Worm (Caenorhabditis elegans): ENCODE results near the gene pfd-5.
A peak's percentile ranks its signal among the peaks of the same experiment; 100 is the strongest.

Gene pfd-5

DNA sequence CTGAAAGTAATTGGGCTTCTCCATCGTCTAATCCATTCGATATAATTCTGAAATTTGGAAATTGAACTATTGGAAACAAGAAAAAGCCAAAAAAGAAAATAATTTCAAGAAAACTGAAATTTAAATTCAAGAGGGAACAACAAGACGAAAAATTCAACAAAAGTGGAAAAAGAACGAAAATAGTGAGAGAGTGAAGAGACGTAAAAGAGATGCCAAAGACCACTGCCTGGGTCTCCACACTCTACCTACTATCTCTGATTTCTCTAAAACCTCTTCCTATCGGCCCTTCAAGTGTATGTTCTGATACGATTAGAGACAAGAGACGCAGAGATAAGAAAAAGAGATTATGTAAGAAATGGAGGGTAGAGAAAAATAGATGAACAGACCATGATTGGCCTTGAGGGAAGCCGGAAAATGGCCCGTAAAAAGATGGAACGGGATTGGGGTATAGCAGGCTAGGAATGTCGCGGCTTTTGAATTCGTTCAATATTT is 44.9 kb downstream of the pfd-5 start, which contains the start of gene ogt-1 (continued):
- TF ChIP-seq dmd-8 (GFP tag; IDR thresholded peaks at IDR 0.05) (no peak), nhr-76 (tag; optimal IDR thresholded peaks at IDR 0.05) (peak; percentile 25), lin-29 (GFP tag; IDR thresholded peaks at IDR 0.05) (no peak), lir-3 (tag; optimal IDR thresholded peaks at IDR 0.05) (no peak), D1046.2 (GFP tag; IDR thresholded peaks at IDR 0.05) (no peak), nhr-48 (tag; optimal IDR thresholded peaks at IDR 0.05) (peak; percentile 75), T20F7.1 (GFP tag; optimal IDR thresholded peaks at IDR 0.05) (peak; percentile 74), arid-1 (GFP tag; conservative IDR thresholded peaks at IDR 0.05) (peak; percentile 57), pha-4 (GFP tag; IDR thresholded peaks at IDR 0.05) (peak; percentile 65; the same call in 1 of the 2 replicates), pha-4 (tag; optimal IDR thresholded peaks at IDR 0.05) (peak; percentile 91), spr-3 (GFP tag; optimal IDR thresholded peaks at IDR 0.05) (peak; percentile 24), nhr-77 (tag; optimal IDR thresholded peaks at IDR 0.05) (peak; percentile 17), saeg-2 (GFP tag; IDR thresholded peaks at IDR 0.05) (0 out of 2 replicates have a peak, but pooled peaks have one; percentile 37), lin-39 (tag; optimal IDR thresholded peaks at IDR 0.05) (no peak), nhr-42 (GFP tag; IDR thresholded peaks at IDR 0.05) (no peak), zip-2 (tag; optimal IDR thresholded peaks at IDR 0.05) (no peak), attf-4 (tag; optimal IDR thresholded peaks at IDR 0.05) (no peak), ztf-11 (tag; optimal IDR thresholded peaks at IDR 0.05) (no peak), Y48G9A.11 (GFP tag; IDR thresholded peaks at IDR 0.05) (no peak), F44E2.7 (GFP tag; IDR thresholded peaks at IDR 0.05) (no peak), madf-9 (GFP tag; conservative IDR thresholded peaks at IDR 0.05) (peak; percentile 25; the same call in 1 of the 2 replicates), pqm-1 (tag; optimal IDR thresholded peaks at IDR 0.05) (no peak), Y5F2A.4 (GFP tag; optimal IDR thresholded peaks at IDR 0.05) (no peak), nhr-41 (GFP tag; IDR thresholded peaks at IDR 0.05) (no peak), zag-1 (tag; optimal IDR thresholded peaks at IDR 0.05) (no peak), php-3 (GFP tag; IDR thresholded peaks at IDR 0.05) (0 out of 2 replicates have a peak, but pooled peaks have one; percentile 36), hmg-1.1 (GFP tag; IDR thresholded peaks at IDR 0.05) (peak; percentile 82), daf-12 (tag; optimal IDR thresholded peaks at IDR 0.05) (no peak), daf-16 (GFP tag; optimal IDR thresholded peaks at IDR 0.05) (peak in 1 of 2 experiments; percentile 24), daf-16 (tag; optimal IDR thresholded peaks at IDR 0.05) (peak; percentile 82), spr-1 (tag; optimal IDR thresholded peaks at IDR 0.05) (peak; percentile 33), unc-130 (GFP tag; optimal IDR thresholded peaks at IDR 0.05) (no peak), T26A8.4 (GFP tag; IDR thresholded peaks at IDR 0.05) (peak; percentile 80), nhr-25 (tag; optimal IDR thresholded peaks at IDR 0.05; ENCODE audit: borderline replicate concordance, insufficient read depth) (peak; percentile 35), ctbp-1 (GFP tag; IDR thresholded peaks at IDR 0.05) (peak; percentile 84), rbr-2 (tag; optimal IDR thresholded peaks at IDR 0.05) (peak; percentile 85), snpc-4 (tag; optimal IDR thresholded peaks at IDR 0.05) (no peak), ceh-28 (tag; optimal IDR thresholded peaks at IDR 0.05) (peak; percentile 32), daf-8 (GFP tag; IDR thresholded peaks at IDR 0.05) (no peak), ces-1 (GFP tag; optimal IDR thresholded peaks at IDR 0.05) (peak; percentile 58), unc-62 (GFP tag; optimal IDR thresholded peaks at IDR 0.05 in 1 of 2) (peak in 1 of 2 experiments; percentile 99), unc-62 (tag; optimal IDR thresholded peaks at IDR 0.05) (no peak), F26F4.8 (GFP tag; conservative IDR thresholded peaks at IDR 0.05) (no peak), F10B5.3 (tag; optimal IDR thresholded peaks at IDR 0.05) (peak; percentile 32), nhr-111 (GFP tag; optimal IDR thresholded peaks at IDR 0.05) (no peak), mxl-2 (GFP tag; conservative IDR thresholded peaks at IDR 0.05) (no peak), zfp-3 (GFP tag; conservative IDR thresholded peaks at IDR 0.05) (no peak), vab-7 (GFP tag; IDR thresholded peaks at IDR 0.05) (no peak), Y105C5A.15 (GFP tag; IDR thresholded peaks at IDR 0.05) (no peak), duxl-1 (tag; optimal IDR thresholded peaks at IDR 0.05; ENCODE audit: poor library complexity) (peak; percentile 80), nhr-102 (tag; optimal IDR thresholded peaks at IDR 0.05) (peak; percentile 34), unc-39 (tag; optimal IDR thresholded peaks at IDR 0.05) (no peak)
